Fruit fly (Drosophila melanogaster): Measurements from ENCODE around the gene CG31388.

dm6 chr3R:11216156-11216630 lies 21.4 kb upstream of the CG31388 start, which contains the start of the genes RpS25 and CG4820:
- TF ChIP-seq CG4318 (GFP tag; optimal IDR thresholded peaks at IDR 0.05) (no peak), vri (GFP tag; optimal IDR thresholded peaks at IDR 0.05) (peak; percentile 87), dac (GFP tag; optimal IDR thresholded peaks at IDR 0.05) (peak; percentile 64), CG32006 (GFP tag; optimal IDR thresholded peaks at IDR 0.05) (peak; percentile 56), CG31627 (GFP tag; optimal IDR thresholded peaks at IDR 0.05) (peak; percentile 85), ss (GFP tag; optimal IDR thresholded peaks at IDR 0.05) (peak; percentile 71 to 86), CG6854 (GFP tag; optimal IDR thresholded peaks at IDR 0.05) (peak; percentile 97), eg (GFP tag; IDR thresholded peaks at IDR 0.05) (peak; percentile 82), salr (GFP tag; optimal IDR thresholded peaks at IDR 0.05) (peak in 1 of 2 experiments; percentile 84)

Data from whole organism, prepupa.